Fruit fly (Drosophila melanogaster): ENCODE data around the gene CG31457.

dm6 chr3R:23129617-23130016 is 1.8 kb upstream of the CG31457 start:
- TF ChIP-seq OdsH (GFP tag; optimal IDR thresholded peaks at IDR 0.05): no peak
- no peak for TF ChIP-seq CG16779 (tag; optimal IDR thresholded peaks at IDR 0.05)
- no peak for TF ChIP-seq Smox (GFP tag; optimal IDR thresholded peaks at IDR 0.05)
- TF ChIP-seq Blimp-1 (GFP tag; optimal IDR thresholded peaks at IDR 0.05): no peak

Data from whole organism, prepupa.